Worm (Caenorhabditis elegans) whole organism, L4/young adult: ENCODE data around the gene fbxa-142.

Source experiments
- W03F9.2 ChIP-seq: fragments of 150-350 bp; optimal IDR thresholded peaks from 2 replicates; lab custom pipeline; 2014; ENCODE audit warnings: missing biosample characterization, missing genetic modification characterization
- dao-5 ChIP-seq: sonication (generic microtip); optimal IDR thresholded peaks from 2 replicates; lab custom pipeline; 2016; ENCODE audit warnings: missing genotype, missing genetic modification characterization, moderate library complexity, missing compliant biosample characterization
- him-1 ChIP-seq: sonication (generic microtip); optimal IDR thresholded peaks from 2 replicates; lab custom pipeline; 2016; ENCODE audit warnings: missing genotype, missing genetic modification reagents, missing genetic modification characterization, missing compliant biosample characterization

Gene fbxa-142

DNA sequence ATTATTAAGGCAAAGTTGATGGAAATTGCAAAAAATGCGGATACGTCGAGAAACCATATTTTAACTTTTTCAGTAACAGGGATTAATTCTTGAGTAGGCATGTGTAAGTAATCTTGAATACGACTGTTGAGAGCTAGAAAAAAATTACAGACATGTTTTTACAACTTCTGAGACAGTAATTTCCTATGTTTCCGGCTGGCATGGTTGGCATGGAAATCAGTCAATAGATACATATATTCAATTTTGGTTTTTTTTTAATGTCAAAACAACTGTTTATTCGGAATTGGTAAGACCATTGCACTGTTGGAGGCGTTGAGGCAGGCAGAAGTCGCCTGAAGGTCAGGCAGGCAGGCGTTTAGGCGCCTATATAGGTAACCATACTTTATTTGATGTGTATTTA is 22.2 kb upstream of the fbxa-142 start, which contains the start of gene str-254:
Gene str-254, minus strand, starts transcription at position 101 of the 400 bp plus-strand sequence.
- TF ChIP-seq dao-5 (tag; lab: Kevin White, UChicago): no peak
- TF ChIP-seq W03F9.2 (tag; lab: Kevin White, UChicago): no peak

DNA sequence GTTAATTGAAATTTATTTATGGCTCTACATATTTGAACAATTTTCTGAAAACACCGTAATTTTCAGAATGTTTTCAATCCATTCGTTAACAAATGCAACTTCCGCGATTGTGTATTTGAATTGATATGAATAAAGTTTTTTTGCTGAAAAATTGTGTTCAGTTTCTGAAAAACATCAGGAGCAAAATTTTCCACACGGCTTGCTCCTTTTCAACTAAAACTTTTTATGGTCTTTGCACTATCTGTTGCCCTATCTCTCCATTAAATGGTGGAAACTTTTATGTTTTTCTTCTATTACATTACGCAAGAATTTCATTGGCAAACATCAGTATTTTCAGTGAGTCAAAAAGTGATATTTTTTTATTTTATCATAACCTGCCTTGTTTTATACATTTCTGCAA is 17.7 kb upstream of the fbxa-142 start, which contains the start of gene F10A3.4:
Gene F10A3.4, plus strand, starts transcription at position 301 of the 400 bp plus-strand sequence.
- no peak for TF ChIP-seq W03F9.2 (tag; lab: Kevin White, UChicago)
- no peak for TF ChIP-seq dao-5 (tag; lab: Kevin White, UChicago)
- TF ChIP-seq him-1 (tag; lab: Kevin White, UChicago): no peak

DNA sequence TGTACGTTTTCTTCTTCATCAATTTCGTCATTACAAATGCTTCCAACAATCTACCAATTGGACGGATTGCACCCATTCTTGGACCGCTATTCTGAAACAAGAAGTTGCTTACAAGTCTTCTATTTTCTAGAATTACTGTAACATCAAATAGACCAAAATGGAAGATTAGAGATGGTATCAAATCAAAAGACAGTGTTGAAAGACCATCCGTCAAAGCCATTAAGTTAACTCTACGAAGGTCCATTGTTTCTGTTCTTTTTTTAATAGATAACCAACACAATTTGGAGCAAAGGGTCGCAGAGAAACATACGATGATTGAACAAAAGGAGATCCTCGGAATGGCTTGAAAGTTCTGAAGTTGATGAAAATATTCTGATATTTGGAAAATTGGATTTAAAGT is 13.9 kb upstream of the fbxa-142 start:
- TF ChIP-seq dao-5 (tag; lab: Kevin White, UChicago) (no peak), W03F9.2 (tag; lab: Kevin White, UChicago) (no peak), him-1 (tag; lab: Kevin White, UChicago) (no peak)

DNA sequence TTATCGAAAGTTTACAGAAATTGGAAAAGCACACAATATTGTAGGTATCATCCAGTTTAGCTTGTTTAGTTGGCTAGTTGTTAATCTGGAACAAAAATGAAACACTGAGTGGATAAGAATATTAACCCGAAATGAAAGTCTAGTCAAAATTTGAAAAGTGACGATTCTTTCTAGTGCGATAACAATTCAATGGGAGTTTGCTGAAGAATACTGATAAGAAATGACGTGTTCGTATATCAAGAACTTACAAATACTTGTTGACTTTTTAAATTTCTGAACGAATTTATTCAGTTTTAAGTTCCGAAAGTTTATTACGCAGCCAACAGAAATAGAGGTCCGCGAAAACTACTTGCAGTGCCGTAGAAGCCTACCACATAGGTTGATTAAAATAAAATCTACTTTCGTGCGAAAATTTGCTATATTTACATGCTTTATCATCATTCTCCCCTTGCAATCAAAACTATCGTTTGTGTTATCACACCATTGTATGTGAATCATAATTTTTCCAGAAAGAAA is 12.0 kb upstream of the fbxa-142 start, which contains the start of gene fbxa-88:
Gene fbxa-88, minus strand, starts transcription at position 51 of the 516 bp plus-strand sequence.
- TF ChIP-seq him-1 (tag; lab: Kevin White, UChicago) (no peak), dao-5 (tag; lab: Kevin White, UChicago) (no peak), W03F9.2 (tag; lab: Kevin White, UChicago) (no peak)

DNA sequence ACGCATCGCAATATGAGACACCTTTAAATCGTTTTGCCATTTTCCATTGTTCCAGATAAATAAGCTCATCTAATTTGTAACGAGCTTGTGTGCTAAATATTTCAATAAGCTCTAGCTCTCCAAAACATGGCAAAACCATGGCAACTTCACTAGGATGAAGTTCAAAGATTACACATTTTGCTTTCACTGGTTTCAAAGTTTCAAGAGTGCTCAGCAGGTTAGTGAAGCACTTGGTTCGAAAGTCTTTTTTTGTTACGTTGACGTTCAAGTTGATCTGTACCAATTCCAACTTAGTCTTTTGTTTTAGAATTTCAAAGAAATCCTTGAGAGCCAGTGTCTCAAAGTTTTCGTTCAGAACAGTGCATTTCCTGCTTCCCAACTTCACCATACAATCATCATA is 11.2 kb upstream of the fbxa-142 start, which contains the start of gene fbxa-18:
Gene fbxa-18, plus strand, starts transcription at position 301 of the 400 bp plus-strand sequence.
- TF ChIP-seq dao-5 (tag; lab: Kevin White, UChicago) (no peak), W03F9.2 (tag; lab: Kevin White, UChicago) (no peak), him-1 (tag; lab: Kevin White, UChicago) (no peak)

DNA sequence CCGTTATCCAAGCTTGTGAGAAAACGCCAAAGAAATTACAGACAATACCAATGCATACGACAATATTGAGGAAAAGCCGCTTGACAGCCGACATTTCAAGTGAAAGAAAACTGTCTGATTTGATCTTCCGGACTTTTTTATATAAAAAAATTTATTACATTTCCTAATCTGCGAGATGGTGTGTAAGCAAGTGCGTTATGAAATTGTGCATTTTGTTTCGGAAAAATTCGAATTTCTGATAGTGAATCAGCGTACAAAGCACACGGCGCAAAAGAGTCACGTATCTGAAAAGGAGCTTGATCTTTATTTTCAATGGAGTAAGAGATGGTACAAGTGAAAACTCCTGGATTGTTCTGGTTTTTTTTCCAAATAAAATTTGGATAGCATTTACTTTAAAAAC is 9.9 kb upstream of the fbxa-142 start, which contains the start of gene clc-32:
Gene clc-32, minus strand, starts transcription at position 101 of the 400 bp plus-strand sequence.
- TF ChIP-seq W03F9.2 (tag; lab: Kevin White, UChicago): no peak
- TF ChIP-seq him-1 (tag; lab: Kevin White, UChicago): no peak
- no peak for TF ChIP-seq dao-5 (tag; lab: Kevin White, UChicago)

DNA sequence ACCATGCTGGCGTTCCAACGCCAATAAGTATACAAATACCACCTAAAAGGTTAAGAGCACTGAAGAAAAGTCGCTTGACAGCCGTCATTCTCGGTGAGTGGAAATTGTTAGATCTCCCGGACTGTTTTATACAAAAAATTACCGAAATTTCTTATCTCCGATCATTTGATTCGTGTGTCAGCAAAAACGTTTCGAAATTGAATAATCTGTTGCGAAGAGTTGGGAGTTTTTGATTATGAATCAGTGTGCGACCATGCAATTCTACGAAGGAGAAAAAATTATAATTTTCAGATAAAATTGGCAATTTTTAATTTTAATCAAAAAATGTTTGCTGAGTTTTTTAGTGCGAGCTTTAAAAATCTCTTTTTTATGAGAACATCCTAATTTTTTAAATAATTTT is 8.4 kb upstream of the fbxa-142 start, which contains the start of gene clc-11:
Gene clc-11, minus strand, starts transcription at position 101 of the 400 bp plus-strand sequence.
- TF ChIP-seq him-1 (tag; lab: Kevin White, UChicago) (no peak), W03F9.2 (tag; lab: Kevin White, UChicago) (no peak), dao-5 (tag; lab: Kevin White, UChicago) (no peak)

DNA sequence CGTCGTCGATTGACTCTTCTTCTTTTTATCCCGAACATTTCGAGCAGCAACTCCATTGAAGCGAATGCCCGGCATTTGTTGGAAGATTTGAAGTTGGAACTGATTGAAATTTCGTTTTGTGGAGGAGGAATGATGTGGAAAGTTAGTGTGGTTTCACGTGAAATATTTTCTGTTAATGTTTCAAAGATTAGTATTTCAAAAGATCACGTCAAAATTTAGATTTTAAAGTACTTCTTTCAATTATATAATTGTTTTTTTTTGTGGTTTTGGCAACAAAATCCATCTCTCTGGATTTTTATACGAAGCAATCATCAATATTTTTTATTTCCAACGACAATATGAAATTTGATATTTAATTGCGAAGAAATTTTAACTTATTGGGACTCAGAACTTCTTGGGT is 5.9 kb upstream of the fbxa-142 start, which contains the start of gene F44G3.7:
Gene F44G3.7, minus strand, starts transcription at position 101 of the 400 bp plus-strand sequence.
- TF ChIP-seq him-1 (tag; lab: Kevin White, UChicago): no peak

DNA sequence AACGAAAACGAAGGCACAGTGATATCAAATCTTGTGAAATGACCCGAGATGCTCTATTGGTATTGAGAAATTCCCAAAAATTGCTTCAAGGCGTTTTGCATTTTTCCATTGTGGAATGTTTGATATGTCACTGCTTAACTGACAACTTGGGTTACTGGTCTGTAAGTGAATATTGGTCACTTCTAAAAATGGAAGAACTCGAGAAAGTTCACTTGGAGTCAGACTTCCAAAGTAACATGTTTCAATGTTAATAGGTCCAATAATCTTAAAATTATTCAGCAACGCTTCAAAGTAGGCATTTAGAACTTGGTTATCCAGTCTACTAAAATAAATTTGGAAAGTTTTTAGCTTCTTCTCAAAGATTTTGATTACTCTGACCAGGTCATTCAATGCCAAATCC is 1.6 kb upstream of the fbxa-142 start, which contains the start of gene fbxa-144:
Gene fbxa-144, minus strand, starts transcription at position 101 of the 400 bp plus-strand sequence.
- no peak for TF ChIP-seq dao-5 (tag; lab: Kevin White, UChicago)
- TF ChIP-seq him-1 (tag; lab: Kevin White, UChicago): no peak
- TF ChIP-seq W03F9.2 (tag; lab: Kevin White, UChicago): no peak

DNA sequence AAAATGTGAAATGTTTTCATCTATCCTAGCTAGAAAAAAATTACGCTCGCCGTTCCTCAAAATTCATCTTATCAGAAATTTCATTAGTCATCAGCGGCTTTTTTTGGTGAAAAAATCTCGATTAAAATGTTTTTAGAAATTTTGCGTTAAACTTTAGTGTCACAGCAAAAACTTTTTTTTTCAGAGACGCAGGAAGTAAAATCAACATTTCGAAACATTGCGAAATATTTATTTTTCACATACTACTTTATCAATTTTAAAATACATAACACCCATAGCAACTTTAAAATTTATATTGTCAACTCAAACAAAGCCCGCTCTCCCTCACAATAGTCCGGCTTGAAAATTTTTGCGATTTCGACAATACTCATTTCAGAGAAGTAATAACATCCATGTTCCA is 1.1 kb upstream of the fbxa-142 start:
- TF ChIP-seq W03F9.2 (tag; lab: Kevin White, UChicago): no peak
- TF ChIP-seq dao-5 (tag; lab: Kevin White, UChicago): no peak
- no peak for TF ChIP-seq him-1 (tag; lab: Kevin White, UChicago)

DNA sequence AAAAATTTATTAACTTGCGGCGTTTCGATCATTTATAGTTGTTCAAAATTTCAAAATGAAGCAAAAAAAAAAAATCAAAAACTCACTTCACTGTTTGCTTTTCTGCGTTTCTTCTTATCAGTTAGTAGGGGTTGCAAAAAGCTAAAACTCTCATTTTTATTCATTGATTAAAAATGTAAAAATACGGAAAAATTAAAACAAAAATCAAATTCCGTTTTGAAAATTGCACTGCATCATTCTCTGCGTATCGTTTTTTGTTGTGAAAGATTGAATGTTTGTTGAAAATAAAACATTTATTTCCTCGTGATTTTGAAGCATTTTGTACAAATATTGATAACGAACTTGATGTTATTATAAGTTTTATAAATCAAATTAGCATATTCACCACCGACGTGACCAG is 2.0 kb downstream of the fbxa-142 start:
- TF ChIP-seq him-1 (tag; lab: Kevin White, UChicago): no peak
- no peak for TF ChIP-seq W03F9.2 (tag; lab: Kevin White, UChicago)
- no peak for TF ChIP-seq dao-5 (tag; lab: Kevin White, UChicago)

DNA sequence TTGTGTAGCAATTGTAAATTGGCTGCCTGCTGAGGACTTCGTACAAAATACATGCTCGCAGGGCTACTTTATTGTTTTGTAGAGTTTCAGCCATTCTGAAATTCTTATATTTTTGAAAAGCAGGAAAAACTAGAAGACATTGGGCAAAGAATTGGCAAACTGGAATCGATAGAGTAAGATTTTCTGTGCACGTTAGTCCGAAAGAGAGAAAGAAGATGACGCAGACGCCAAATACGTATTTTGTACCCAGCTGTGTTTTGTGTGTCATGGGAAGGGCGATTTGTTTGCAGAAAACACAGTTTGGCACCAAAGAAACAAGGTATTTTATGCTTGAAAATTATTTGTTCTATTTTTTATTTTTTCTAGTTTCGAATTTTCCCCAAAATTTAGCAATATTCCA is 3.7 kb downstream of the fbxa-142 start, which contains the start of gene fbxa-143:
Gene fbxa-143, minus strand, starts transcription at position 101 of the 400 bp plus-strand sequence.
- TF ChIP-seq W03F9.2 (tag; lab: Kevin White, UChicago): no peak
- TF ChIP-seq him-1 (tag; lab: Kevin White, UChicago): no peak
- TF ChIP-seq dao-5 (tag; lab: Kevin White, UChicago): no peak

DNA sequence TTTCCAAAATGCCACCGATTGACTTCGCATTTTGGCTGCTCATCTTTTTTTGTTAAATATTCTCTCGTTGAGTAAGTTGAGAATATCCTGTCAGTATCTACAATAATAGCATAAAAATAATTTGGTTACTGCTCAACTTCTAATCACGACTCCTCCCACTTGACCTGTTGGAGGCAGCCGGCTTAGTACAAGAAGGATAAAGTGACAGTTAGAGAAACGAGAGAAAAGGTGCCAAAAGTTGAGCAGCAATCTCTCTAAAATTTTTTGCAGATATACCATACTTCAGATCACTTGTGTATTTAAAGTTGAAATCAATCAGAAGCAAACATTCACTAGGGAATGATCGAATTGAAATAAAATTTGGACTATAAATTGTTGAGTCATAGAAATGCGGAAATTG is 6.4 kb downstream of the fbxa-142 start, which contains the start of gene nhr-111:
Gene nhr-111, minus strand, starts transcription at position 101 of the 400 bp plus-strand sequence.
- no peak for TF ChIP-seq W03F9.2 (tag; lab: Kevin White, UChicago)

DNA sequence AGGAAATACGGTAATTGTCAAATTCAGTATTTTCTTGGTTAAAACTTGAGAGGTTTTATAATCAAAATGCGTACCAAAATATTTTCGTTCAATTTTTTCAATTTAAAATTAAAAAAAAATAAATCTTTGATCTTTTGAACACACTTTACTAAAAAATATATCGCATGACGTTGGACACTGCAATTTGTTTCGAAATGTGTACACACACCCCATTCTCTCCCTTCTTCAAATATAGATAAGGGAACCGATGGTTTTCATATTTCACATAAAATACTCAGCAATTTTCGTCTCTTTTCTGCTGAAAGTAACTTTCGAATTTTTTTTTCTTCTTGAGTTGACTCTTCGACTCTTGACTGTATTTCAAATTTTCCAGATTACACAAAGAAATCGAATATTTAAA is 9.7 kb downstream of the fbxa-142 start:
- TF ChIP-seq dao-5 (tag; lab: Kevin White, UChicago): no peak
- no peak for TF ChIP-seq W03F9.2 (tag; lab: Kevin White, UChicago)
- TF ChIP-seq him-1 (tag; lab: Kevin White, UChicago): no peak
